Fruit fly (Drosophila melanogaster) whole organism, embryonic: ENCODE measurements around the gene sima.

Experiments used
- CG30431 ChIP-seq: fragments of 200-800 bp; sonication (Bioruptor generic); optimal IDR thresholded peaks from 2 replicates; lab custom pipeline; 2017; ENCODE audit warnings: missing biosample characterization, missing genetic modification characterization
- D19B ChIP-seq: fragments of 200-800 bp; sonication (Bioruptor generic); optimal IDR thresholded peaks from 2 replicates; lab custom pipeline; 2017; ENCODE audit warnings: missing biosample characterization, mild to moderate bottlenecking, missing genetic modification characterization
- MTF-1 ChIP-seq: fragments of 200-800 bp; sonication (Bioruptor generic); optimal IDR thresholded peaks from 2 replicates; lab custom pipeline; 2018; ENCODE audit warnings: missing biosample characterization, mild to moderate bottlenecking, missing genetic modification characterization, borderline replicate concordance
- Neu2 ChIP-seq: fragments of 200-800 bp; sonication (Bioruptor generic); optimal IDR thresholded peaks from 3 replicates; lab custom pipeline; 2016; ENCODE audit warnings: missing biosample characterization, missing genetic modification characterization, borderline replicate concordance
- bab2 ChIP-seq: fragments of 200-800 bp; sonication (Bioruptor generic); optimal IDR thresholded peaks from 2 replicates; lab custom pipeline; 2016; ENCODE audit warnings: missing biosample characterization, missing genetic modification characterization
- esg ChIP-seq: fragments of 200-800 bp; sonication (Bioruptor generic); conservative IDR thresholded peaks from 2 replicates; pipeline ENCODE4 v1.3.6; 2022; ENCODE audit warnings: missing biosample characterization, missing genetic modification characterization
- h ChIP-seq: fragments of >200 bp; optimal IDR thresholded peaks from 2 replicates; lab custom pipeline; 2017
- inv ChIP-seq: fragments of 200-800 bp; sonication (Bioruptor generic); IDR thresholded peaks from 2 replicates; pipeline ENCODE4 v1.3.6; 2022; ENCODE audit warnings: missing biosample characterization, missing genetic modification characterization; ENCODE audit not compliant: partially characterized antibody
- lmd ChIP-seq: fragments of 200-800 bp; sonication (Bioruptor generic); IDR thresholded peaks from 2 replicates; pipeline ENCODE4 v1.3.6; 2022; ENCODE audit warnings: missing biosample characterization, missing genetic modification characterization
- nau ChIP-seq: fragments of 200-800 bp; sonication (Bioruptor generic); optimal IDR thresholded peaks from 3 replicates; lab custom pipeline; 2017; ENCODE audit warnings: missing biosample characterization, mild to moderate bottlenecking, missing genetic modification characterization, missing genetic modification reagents
- shn ChIP-seq: fragments of 200-800 bp; sonication (Bioruptor generic); optimal IDR thresholded peaks from 3 replicates; lab custom pipeline; 2016; ENCODE audit warnings: missing biosample characterization, missing genetic modification characterization
- twi ChIP-seq: fragments of 200-800 bp; optimal IDR thresholded peaks from 2 replicates; lab custom pipeline; 2019; ENCODE audit warnings: missing biosample characterization, mild to moderate bottlenecking, missing genetic modification characterization, moderate library complexity

- TF ChIP-seq CG30431 (no peak), Neu2 (no peak), h (lab: Kevin White, UChicago) (no peak), bab2 (GFP tag; lab: Kevin White, UChicago) (no peak), inv (no peak), shn (GFP tag; lab: Kevin White, UChicago) (no peak), esg (GFP tag; lab: Robert Waterston, UW) (no peak), MTF-1 (no peak), twi (no peak), D19B (GFP tag; lab: Kevin White, UChicago) (no peak), nau (GFP tag; lab: Kevin White, UChicago) (no peak), lmd (GFP tag; lab: Robert Waterston, UW) (no peak)
Measured at dm6 chr3R:30070198-30070597, 12.1 kb downstream of the sima start.
